Worm (Caenorhabditis elegans) whole organism, L3 larva: ENCODE results near the gene sri-53.

Source experiments
- R02D3.7 ChIP-seq: fragments of 150-350 bp; optimal IDR thresholded peaks from 2 replicates; lab custom pipeline; 2014; ENCODE audit warnings: missing biosample characterization, missing genetic modification characterization
- aly-2 ChIP-seq: fragments of 150-350 bp; optimal IDR thresholded peaks from 2 replicates; lab custom pipeline; 2014; ENCODE audit warnings: missing biosample characterization, missing genetic modification characterization
- ceh-28 ChIP-seq: fragments of 150-350 bp; optimal IDR thresholded peaks from 2 replicates; lab custom pipeline; 2014; ENCODE audit warnings: missing biosample characterization, missing genetic modification reagents, missing genetic modification characterization
- ceh-9 ChIP-seq: sonication (generic microtip); optimal IDR thresholded peaks from 2 replicates; lab custom pipeline; 2018; ENCODE audit warnings: missing biosample characterization, missing genetic modification characterization
- daf-12 ChIP-seq: fragments of 150-350 bp; optimal IDR thresholded peaks from 2 replicates; lab custom pipeline; 2014; ENCODE audit warnings: missing biosample characterization, missing genetic modification reagents, missing genetic modification characterization
- egl-27 ChIP-seq: sonication (generic microtip); optimal IDR thresholded peaks from 4 replicates; lab custom pipeline; 2017; ENCODE audit warnings: missing biosample characterization, missing genetic modification reagents, missing genetic modification characterization
- egl-5 ChIP-seq: fragments of 150-350 bp; optimal IDR thresholded peaks from 2 replicates; lab custom pipeline; 2017; ENCODE audit warnings: missing biosample characterization, missing genetic modification reagents, missing genetic modification characterization, inconsistent platforms
- elt-1 ChIP-seq: fragments of 150-350 bp; optimal IDR thresholded peaks from 2 replicates; lab custom pipeline; 2014; ENCODE audit warnings: missing biosample characterization, missing genetic modification characterization
- elt-2 ChIP-seq: sonication (generic microtip); optimal IDR thresholded peaks from 2 replicates; lab custom pipeline; 2016; ENCODE audit warnings: missing genetic modification reagents, mild to moderate bottlenecking, missing genetic modification characterization, missing compliant biosample characterization
- eor-1 ChIP-seq, 2 experiments: fragments of 150-350 bp; optimal IDR thresholded peaks; 2 replicates each; lab custom pipeline; 2014 to 2018; ENCODE audit warnings: missing biosample characterization in 2 of 2, missing genetic modification characterization in 2 of 2
- fkh-10 ChIP-seq: sonication (generic microtip); optimal IDR thresholded peaks from 2 replicates; lab custom pipeline; 2017; ENCODE audit warnings: missing biosample characterization, missing genetic modification reagents, missing genetic modification characterization
- fos-1 ChIP-seq: fragments of 150-350 bp; optimal IDR thresholded peaks from 2 replicates; lab custom pipeline; 2014; ENCODE audit warnings: missing biosample characterization, missing genetic modification characterization
- hmg-11 ChIP-seq: sonication (generic microtip); optimal IDR thresholded peaks from 2 replicates; lab custom pipeline; 2016; ENCODE audit warnings: missing genetic modification characterization, missing compliant biosample characterization
- jun-1 ChIP-seq: fragments of 150-350 bp; optimal IDR thresholded peaks from 2 replicates; lab custom pipeline; 2014; ENCODE audit warnings: missing biosample characterization, missing genetic modification reagents, missing genetic modification characterization
- lin-15B ChIP-seq: fragments of 150-350 bp; optimal IDR thresholded peaks from 2 replicates; lab custom pipeline; 2014; ENCODE audit warnings: missing biosample characterization, missing genetic modification characterization
- lin-39 ChIP-seq: fragments of 150-350 bp; optimal IDR thresholded peaks from 2 replicates; lab custom pipeline; 2018; ENCODE audit warnings: missing biosample characterization, missing genetic modification reagents, missing genetic modification characterization
- lsy-12 ChIP-seq: sonication (generic microtip); optimal IDR thresholded peaks from 2 replicates; lab custom pipeline; 2016; ENCODE audit warnings: mild to moderate bottlenecking, missing genetic modification characterization, missing compliant biosample characterization
- mdl-1 ChIP-seq: fragments of 150-350 bp; optimal IDR thresholded peaks from 2 replicates; lab custom pipeline; 2014; ENCODE audit warnings: missing biosample characterization, missing genetic modification characterization
- nfya-1 ChIP-seq: sonication (generic microtip); optimal IDR thresholded peaks from 2 replicates; lab custom pipeline; 2017; ENCODE audit warnings: missing genetic modification characterization, mild to moderate bottlenecking, missing compliant biosample characterization, antibody characterized with exemption, moderate library complexity; ENCODE audit not compliant: insufficient read depth
- nhr-11 ChIP-seq: fragments of 150-350 bp; optimal IDR thresholded peaks from 2 replicates; lab custom pipeline; 2014; ENCODE audit warnings: missing biosample characterization, missing genetic modification characterization
- nhr-12 ChIP-seq: fragments of 150-350 bp; optimal IDR thresholded peaks from 2 replicates; lab custom pipeline; 2014; ENCODE audit warnings: missing biosample characterization, missing genetic modification characterization
- nhr-23 ChIP-seq: fragments of 150-350 bp; optimal IDR thresholded peaks from 2 replicates; lab custom pipeline; 2014; ENCODE audit warnings: missing biosample characterization, missing genetic modification reagents, missing genetic modification characterization
- nhr-25 ChIP-seq: sonication (generic microtip); optimal IDR thresholded peaks from 2 replicates; lab custom pipeline; 2017; ENCODE audit warnings: missing biosample characterization, missing genetic modification characterization
- nhr-28 ChIP-seq: fragments of 150-350 bp; optimal IDR thresholded peaks from 2 replicates; lab custom pipeline; 2014; ENCODE audit warnings: missing biosample characterization, missing genetic modification characterization
- nhr-43 ChIP-seq: sonication (generic microtip); optimal IDR thresholded peaks from 2 replicates; lab custom pipeline; 2016; ENCODE audit warnings: mild to moderate bottlenecking, missing genetic modification characterization, missing compliant biosample characterization; ENCODE audit not compliant: poor library complexity, severe bottlenecking
- nhr-67 ChIP-seq: fragments of 150-350 bp; optimal IDR thresholded peaks from 2 replicates; lab custom pipeline; 2014; ENCODE audit warnings: missing biosample characterization, missing genetic modification characterization
- nhr-76 ChIP-seq: fragments of 150-350 bp; sonication (generic microtip); optimal IDR thresholded peaks from 5 replicates; lab custom pipeline; 2014; ENCODE audit warnings: missing biosample characterization, missing genetic modification characterization
- pha-4 ChIP-seq: fragments of 150-350 bp; optimal IDR thresholded peaks from 2 replicates; lab custom pipeline; 2014; ENCODE audit warnings: missing biosample characterization, missing genetic modification reagents, missing genetic modification characterization
- pqm-1 ChIP-seq: fragments of 150-350 bp; optimal IDR thresholded peaks from 2 replicates; lab custom pipeline; 2017; ENCODE audit warnings: missing biosample characterization, missing genetic modification characterization, inconsistent platforms
- sea-2 ChIP-seq: fragments of 150-350 bp; sonication (generic microtip); optimal IDR thresholded peaks from 4 replicates; lab custom pipeline; 2014; ENCODE audit warnings: missing biosample characterization, missing genetic modification reagents, missing genetic modification characterization
- skn-1 ChIP-seq: fragments of 150-350 bp; optimal IDR thresholded peaks from 2 replicates; lab custom pipeline; 2014; ENCODE audit warnings: missing biosample characterization, missing genetic modification characterization
- snpc-4 ChIP-seq: fragments of 150-350 bp; optimal IDR thresholded peaks from 2 replicates; lab custom pipeline; 2014; ENCODE audit warnings: missing biosample characterization, missing genetic modification characterization
- tbx-2 ChIP-seq: sonication (generic microtip); optimal IDR thresholded peaks from 2 replicates; lab custom pipeline; 2016; ENCODE audit warnings: mild to moderate bottlenecking, missing genetic modification characterization, missing compliant biosample characterization
- unc-39 ChIP-seq: sonication (generic microtip); optimal IDR thresholded peaks from 4 replicates; lab custom pipeline; 2017; ENCODE audit warnings: missing biosample characterization, missing genetic modification characterization
- unc-62 ChIP-seq: fragments of 150-350 bp; sonication (generic microtip); optimal IDR thresholded peaks from 4 replicates; lab custom pipeline; 2014; ENCODE audit warnings: missing biosample characterization, missing genetic modification reagents, missing genetic modification characterization
- ztf-4 ChIP-seq: fragments of 150-350 bp; optimal IDR thresholded peaks from 2 replicates; lab custom pipeline; 2014; ENCODE audit warnings: missing biosample characterization, missing genetic modification characterization

The sri-53 gene

DNA sequence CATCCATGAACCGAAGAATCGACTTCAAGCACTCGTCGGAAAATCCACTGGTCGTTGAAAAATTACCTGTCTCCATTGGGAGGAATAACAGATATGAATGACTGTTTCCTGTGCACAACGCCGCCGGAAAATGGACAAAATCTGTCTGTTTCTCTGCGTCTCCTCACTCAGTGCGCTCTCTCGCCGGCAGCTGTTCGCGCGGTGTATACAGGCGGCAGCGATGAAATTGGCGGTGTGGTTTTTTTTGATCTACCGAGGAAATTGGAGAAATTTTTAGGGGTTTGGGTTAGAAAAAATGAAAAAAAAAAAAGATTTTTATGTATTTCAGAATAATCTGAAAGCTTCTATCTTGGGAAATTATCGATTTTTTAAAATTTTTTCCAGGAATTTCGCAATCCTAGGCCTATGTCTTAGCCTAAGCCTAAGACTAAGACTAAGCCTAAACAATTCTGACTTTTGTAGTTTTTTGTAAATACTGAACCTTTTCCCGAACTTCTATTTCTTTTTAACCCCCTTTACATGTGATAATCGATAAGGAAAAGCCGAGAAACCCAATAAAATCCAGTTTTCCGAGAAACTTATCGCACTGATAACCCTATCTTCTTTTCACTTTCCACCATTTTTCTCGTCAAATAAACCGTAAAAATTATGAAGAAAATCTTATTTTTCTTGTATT lies 45.8 kb upstream of the sri-53 start, which contains the start of the genes fbxc-50 and C17F4.2:
Gene fbxc-50, minus strand, starts transcription at position 81 of the 676 bp plus-strand sequence.
Gene C17F4.2, plus strand, starts transcription at position 626 of the 676 bp plus-strand sequence.
- TF ChIP-seq aly-2 (tag; lab: Kevin White, UChicago) (no peak), nhr-12 (tag; lab: Kevin White, UChicago) (no peak), ceh-28 (tag; lab: Kevin White, UChicago) (no peak), nhr-76 (tag; lab: Kevin White, UChicago) (no peak), lsy-12 (no peak), nhr-25 (tag; lab: Kevin White, UChicago) (no peak), skn-1 (tag; lab: Kevin White, UChicago) (no peak), sea-2 (no peak), unc-39 (tag; lab: Kevin White, UChicago) (no peak), nhr-43 (no peak), R02D3.7 (tag; lab: Kevin White, UChicago) (no peak), egl-5 (no peak), nhr-67 (no peak), lin-39 (tag; lab: Kevin White, UChicago) (no peak)

ce11 chrII:3247556-3247955 lies 45.1 kb upstream of the sri-53 start:
- TF ChIP-seq nhr-23 (tag; lab: Kevin White, UChicago): no peak
- TF ChIP-seq lin-39 (tag; lab: Kevin White, UChicago): no peak
- no peak for TF ChIP-seq skn-1 (tag; lab: Kevin White, UChicago)
- no peak for TF ChIP-seq fkh-10 (GFP tag; lab: Kevin White, UChicago)
- TF ChIP-seq nhr-25 (tag; lab: Kevin White, UChicago): no peak
- TF ChIP-seq unc-62 (GFP tag; lab: Kevin White, UChicago): no peak
- TF ChIP-seq lin-15B (tag; lab: Kevin White, UChicago): no peak
- no peak for TF ChIP-seq jun-1 (tag; lab: Kevin White, UChicago)
- no peak for TF ChIP-seq hmg-11 (tag; lab: Kevin White, UChicago)
- no peak for TF ChIP-seq nhr-11 (tag; lab: Kevin White, UChicago)
- TF ChIP-seq nhr-12 (tag; lab: Kevin White, UChicago): no peak
- no peak for TF ChIP-seq eor-1 (tag; optimal IDR thresholded peaks at IDR 0.05; lab: Kevin White, UChicago)
- TF ChIP-seq egl-27 (tag; lab: Kevin White, UChicago): no peak
- TF ChIP-seq ztf-4: no peak
- no peak for TF ChIP-seq elt-1 (tag; lab: Kevin White, UChicago)

DNA sequence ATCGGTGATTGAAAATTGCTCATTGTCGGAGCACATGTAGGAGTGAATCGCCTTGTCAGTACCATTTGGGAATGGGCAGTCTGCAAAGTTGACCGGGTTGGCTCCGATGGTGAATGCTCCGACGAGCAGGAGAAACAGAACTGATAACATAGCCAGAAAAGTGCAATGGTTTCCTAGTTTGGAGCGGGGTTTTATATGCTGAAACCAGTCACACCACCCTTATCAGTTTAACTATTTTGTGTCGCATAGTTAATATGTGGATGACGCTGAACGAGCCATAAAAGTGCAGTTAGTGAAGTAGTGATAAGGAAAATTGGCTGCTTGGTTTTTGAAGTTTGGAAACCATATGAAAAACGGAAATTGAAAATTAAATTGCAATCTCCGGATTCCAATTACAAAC lies 43.4 kb upstream of the sri-53 start, which contains the start of gene C17F4.7:
Gene C17F4.7, minus strand, starts transcription at position 180 of the 400 bp plus-strand sequence.
- TF ChIP-seq elt-2 (tag; lab: Kevin White, UChicago) (peak; percentile 99), tbx-2 (no peak), pha-4 (tag; lab: Kevin White, UChicago) (no peak), nhr-43 (no peak), snpc-4 (tag; lab: Kevin White, UChicago) (no peak), egl-27 (tag; lab: Kevin White, UChicago) (no peak), hmg-11 (tag; lab: Kevin White, UChicago) (no peak), mdl-1 (tag; lab: Kevin White, UChicago) (no peak), pqm-1 (peak; percentile 96), nhr-23 (tag; lab: Kevin White, UChicago) (no peak), lin-15B (tag; lab: Kevin White, UChicago) (no peak), nfya-1 (tag; lab: Kevin White, UChicago) (no peak), ceh-9 (tag; lab: Kevin White, UChicago) (no peak), ztf-4 (no peak), jun-1 (tag; lab: Kevin White, UChicago) (peak; percentile 71), skn-1 (tag; lab: Kevin White, UChicago) (no peak), daf-12 (tag; lab: Kevin White, UChicago) (no peak), nhr-28 (tag; lab: Kevin White, UChicago) (no peak), fos-1 (tag; lab: Kevin White, UChicago) (no peak)
